Worm (Caenorhabditis elegans) whole organism, L4/young adult: ENCODE results near the gene cyn-17.
"Not testable (repeated sequence)": the region's sequence is repeated elsewhere in the genome, so short reads cannot be mapped to it uniquely, and the experiment has no call there.

Experiments
- W03F9.2 ChIP-seq: fragments of 150-350 bp; optimal IDR thresholded peaks from 2 replicates; lab custom pipeline; 2014; ENCODE audit warnings: missing biosample characterization, missing genetic modification characterization
- dao-5 ChIP-seq: sonication (generic microtip); optimal IDR thresholded peaks from 2 replicates; lab custom pipeline; 2016; ENCODE audit warnings: missing genotype, missing genetic modification characterization, moderate library complexity, missing compliant biosample characterization
- him-1 ChIP-seq: sonication (generic microtip); optimal IDR thresholded peaks from 2 replicates; lab custom pipeline; 2016; ENCODE audit warnings: missing genotype, missing genetic modification reagents, missing genetic modification characterization, missing compliant biosample characterization

Gene cyn-17

ce11 chrV:5799373-5799772 is at the start of gene cyn-17:
cyn-17 (plus strand) TSS chrV:5799673.
- no peak for TF ChIP-seq him-1
- TF ChIP-seq W03F9.2: no peak
- TF ChIP-seq dao-5 (tag; lab: Kevin White, UChicago): no peak

- TF ChIP-seq him-1 (no peak), dao-5 (tag; lab: Kevin White, UChicago) (no peak), W03F9.2 (no peak)
These were observed 46.0 kb upstream of the cyn-17 start, which contains the start of gene pgph-1 for ce11 chrV:5753432-5753831. pgph-1 (minus strand) TSS chrV:5753532.

DNA sequence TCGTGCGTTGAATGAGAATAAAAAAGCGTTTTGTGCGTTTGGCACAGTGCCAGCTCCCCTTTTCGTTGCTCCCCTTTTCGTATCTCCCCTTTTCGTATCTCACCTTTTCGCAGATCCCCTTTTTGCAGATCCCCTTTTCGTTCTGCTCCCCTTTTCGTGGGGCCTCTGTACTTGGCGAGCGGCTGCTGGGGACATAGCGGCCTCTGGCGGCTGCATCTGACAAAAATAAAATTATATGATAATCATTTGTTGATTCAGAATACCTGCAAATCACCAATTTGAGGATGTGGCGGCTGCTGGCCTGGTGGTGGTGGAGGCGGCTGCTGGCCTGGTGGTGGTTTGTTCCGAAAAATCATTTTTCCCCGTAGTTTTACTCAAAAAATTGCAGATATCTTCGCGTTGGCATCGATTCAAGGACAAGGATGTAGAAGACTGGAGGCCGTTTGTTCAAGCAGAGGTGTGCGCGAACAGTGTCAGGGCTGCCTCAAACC is 44.2 kb upstream of the cyn-17 start, which contains the start of gene K09H11.11:
TSS of gene K09H11.11 (minus strand) at position 51 of the 491 bp plus-strand sequence.
- not testable (repeated sequence) for TF ChIP-seq him-1; dao-5 (tag; lab: Kevin White, UChicago); W03F9.2

DNA sequence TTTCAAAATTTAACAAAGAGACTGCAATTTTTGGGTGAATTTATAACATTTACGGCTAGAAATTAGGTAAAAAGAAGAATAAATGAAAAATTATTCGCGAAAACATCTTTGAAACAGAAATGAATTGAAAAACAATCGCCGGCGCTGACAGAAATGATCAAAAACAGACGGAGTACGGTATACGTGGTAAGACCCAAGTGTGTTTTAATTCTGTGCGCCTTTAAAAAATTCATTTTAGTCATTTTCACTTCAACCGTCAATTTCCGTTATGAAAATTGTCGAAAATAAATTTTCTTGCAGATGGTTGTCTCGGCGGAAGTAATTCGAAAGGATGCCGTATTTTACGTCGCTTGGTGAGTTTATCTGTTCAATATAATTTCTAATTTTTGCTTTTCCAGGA is 43.3 kb upstream of the cyn-17 start, which contains the start of gene C53A3.3:
TSS of gene C53A3.3 (plus strand) at position 301 of the 400 bp plus-strand sequence.
- TF ChIP-seq W03F9.2 (no peak), him-1 (no peak), dao-5 (tag; lab: Kevin White, UChicago) (no peak)

- no peak for TF ChIP-seq dao-5 (tag; lab: Kevin White, UChicago)
- TF ChIP-seq him-1: no peak
- no peak for TF ChIP-seq W03F9.2
These were observed 40.7 kb upstream of the cyn-17 start, which contains the start of gene C53A3.4 for ce11 chrV:5758780-5759179. C53A3.4 (minus strand) TSS chrV:5758880.

- TF ChIP-seq dao-5 (tag; lab: Kevin White, UChicago): no peak
- TF ChIP-seq W03F9.2: no peak
- TF ChIP-seq him-1: no peak
These were observed 39.3 kb upstream of the cyn-17 start, which contains the start of gene C53A3.1 for ce11 chrV:5760132-5760531. C53A3.1 (minus strand) TSS chrV:5760232.

- TF ChIP-seq him-1 (no peak), dao-5 (tag; lab: Kevin White, UChicago) (no peak), W03F9.2 (peak; percentile 25)
These were observed 35.7 kb upstream of the cyn-17 start, which contains the start of gene pgph-3 for ce11 chrV:5763787-5764186. pgph-3 (minus strand) TSS chrV:5763846.

DNA sequence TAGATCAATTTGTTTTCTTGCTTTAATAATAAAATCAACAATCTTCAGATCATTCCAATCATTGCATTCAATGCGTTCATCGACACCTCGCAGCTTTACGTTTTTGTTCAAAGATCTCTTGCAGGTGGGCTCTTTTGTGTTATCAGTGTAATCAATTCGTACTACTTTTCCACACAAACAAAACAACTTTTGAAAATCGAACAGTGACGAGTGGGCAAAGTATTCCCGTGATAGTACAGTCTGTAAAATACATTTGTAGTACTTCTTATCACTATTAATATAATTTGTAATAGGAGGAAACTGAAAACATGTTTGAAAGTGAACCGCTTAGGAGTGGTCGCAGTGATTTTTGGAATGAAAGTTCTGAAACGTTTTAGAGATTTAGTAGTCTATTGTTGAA is 34.4 kb upstream of the cyn-17 start, which contains the start of gene pgph-2:
TSS of gene pgph-2 (plus strand) at position 47 of the 400 bp plus-strand sequence.
- TF ChIP-seq W03F9.2: no peak
- no peak for TF ChIP-seq dao-5 (tag; lab: Kevin White, UChicago)
- no peak for TF ChIP-seq him-1

- TF ChIP-seq dao-5 (tag; lab: Kevin White, UChicago) (no peak), him-1 (no peak), W03F9.2 (no peak)
These were observed 31.2 kb upstream of the cyn-17 start for ce11 chrV:5768292-5768695.

DNA sequence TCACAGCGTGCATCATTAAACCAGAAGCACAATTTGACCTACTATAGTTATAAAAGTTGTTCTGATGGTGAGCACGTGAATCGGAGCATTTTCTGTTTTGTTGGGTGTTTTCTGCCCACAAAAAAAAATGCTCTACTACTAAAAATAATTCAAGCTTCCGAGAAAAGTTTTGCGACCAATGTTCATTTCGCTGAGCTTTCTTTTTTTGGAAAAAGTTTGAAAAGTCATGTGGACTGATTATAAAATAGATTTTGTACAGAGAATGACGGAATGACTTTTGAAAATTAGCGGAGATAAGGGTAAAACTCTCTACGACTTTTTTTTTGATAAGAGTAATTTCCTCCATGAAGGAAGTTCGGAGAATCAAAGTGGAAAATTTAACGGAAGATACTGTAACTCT is 30.0 kb upstream of the cyn-17 start:
- TF ChIP-seq him-1: no peak
- TF ChIP-seq W03F9.2: no peak
- TF ChIP-seq dao-5 (tag; lab: Kevin White, UChicago): no peak

- TF ChIP-seq him-1 (no peak), W03F9.2 (no peak), dao-5 (tag; lab: Kevin White, UChicago) (no peak)
These were observed 29.5 kb upstream of the cyn-17 start for ce11 chrV:5769999-5770398.

ce11 chrV:5771627-5772026 is 27.8 kb upstream of the cyn-17 start, which contains the start of gene F44E7.3:
F44E7.3 (plus strand) TSS chrV:5771945.
- TF ChIP-seq W03F9.2 (no peak), him-1 (no peak), dao-5 (tag; lab: Kevin White, UChicago) (no peak)

DNA sequence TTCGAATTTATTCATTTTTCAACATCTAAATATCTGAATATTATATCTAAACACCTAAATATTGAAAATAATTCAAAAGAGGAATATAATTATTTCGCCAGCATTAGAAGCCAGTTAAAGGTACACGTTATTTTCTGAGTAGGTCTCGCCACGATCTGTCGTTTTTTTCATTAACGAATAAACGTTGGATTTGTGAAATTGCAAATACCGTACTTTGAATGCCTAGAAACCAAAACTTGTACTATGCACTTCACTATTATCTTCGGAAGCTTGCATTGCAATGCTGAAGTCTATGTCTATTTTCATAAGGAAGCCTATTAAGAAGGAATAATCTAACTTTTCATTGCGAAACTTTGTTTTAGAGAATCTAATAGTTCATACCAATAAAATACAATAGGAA is 27.0 kb upstream of the cyn-17 start:
- no peak for TF ChIP-seq W03F9.2
- TF ChIP-seq dao-5 (tag; lab: Kevin White, UChicago): no peak
- TF ChIP-seq him-1: no peak

DNA sequence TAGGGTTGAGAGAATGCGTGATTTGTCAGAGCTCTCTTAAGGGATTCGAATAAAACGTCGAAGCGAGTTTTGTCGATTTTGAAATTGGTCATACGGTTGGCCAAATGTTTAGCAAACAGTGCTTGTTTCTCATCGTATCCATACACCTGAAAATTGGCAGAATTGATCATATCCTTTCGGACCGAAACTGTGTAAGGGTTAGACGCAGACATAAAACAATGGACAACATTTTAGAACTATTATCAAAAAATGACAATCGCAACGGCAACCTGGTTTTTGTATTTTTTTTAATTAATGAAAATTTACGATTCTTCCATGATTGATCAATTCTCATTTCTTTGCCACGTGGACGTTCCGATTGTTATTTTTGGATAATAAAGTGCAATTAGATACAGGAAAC is 25.3 kb upstream of the cyn-17 start:
- TF ChIP-seq W03F9.2 (no peak), dao-5 (tag; lab: Kevin White, UChicago) (no peak), him-1 (no peak)

- not testable (repeated sequence) for TF ChIP-seq W03F9.2; him-1; dao-5 (tag; lab: Kevin White, UChicago)
These were observed 22.5 kb upstream of the cyn-17 start, which contains the start of gene F44E7.4 for ce11 chrV:5776941-5777340. F44E7.4 (minus strand) TSS chrV:5776953.
